Fruit fly (Drosophila melanogaster): ENCODE data around the gene RpL23A.

DNA sequence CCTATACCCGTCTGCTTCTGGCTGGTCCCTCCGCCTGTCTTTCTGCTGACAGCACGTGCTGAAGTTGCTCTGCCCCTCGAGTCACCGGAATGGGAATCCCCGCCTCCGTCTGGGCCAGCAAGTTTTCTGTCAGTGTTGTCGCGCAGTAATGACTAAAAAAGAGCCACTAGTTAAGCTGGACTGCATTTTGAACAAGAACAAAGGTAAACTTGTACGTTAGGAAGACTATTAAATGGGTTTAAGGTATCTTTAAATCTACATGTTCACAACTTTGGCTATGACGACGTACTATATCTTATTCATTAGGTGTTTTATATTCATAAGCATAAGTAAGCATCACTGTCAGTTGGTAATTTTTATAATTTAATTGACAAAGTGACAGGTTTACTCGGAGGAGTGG lies 10.9 kb upstream of the RpL23A start:
- no peak for TF ChIP-seq CG8478 (optimal IDR thresholded peaks at IDR 0.05)
- no peak for TF ChIP-seq CTCF (optimal IDR thresholded peaks at IDR 0.05)

All from S2 (cell line).